Fruit fly (Drosophila melanogaster) whole organism, embryonic: ENCODE measurements around the gene Src64B.

Source experiments
- B-H2 ChIP-seq: fragments of 200-800 bp; sonication (Bioruptor generic); optimal IDR thresholded peaks from 2 replicates; lab custom pipeline; 2018; ENCODE audit warnings: missing biosample characterization, mild to moderate bottlenecking, missing genetic modification characterization
- Bgb ChIP-seq: fragments of 200-800 bp; sonication (Bioruptor generic); IDR thresholded peaks from 2 replicates; pipeline ENCODE4 v1.3.6; 2022; ENCODE audit warnings: missing biosample characterization, missing genetic modification characterization; ENCODE audit not compliant: partially characterized antibody
- CG10959 ChIP-seq: fragments of 200-800 bp; sonication (Bioruptor generic); IDR thresholded peaks from 2 replicates; pipeline ENCODE4 v1.3.6; 2022; ENCODE audit warnings: missing biosample characterization, missing genetic modification characterization
- CG11723 ChIP-seq: fragments of 200-800 bp; sonication (Bioruptor generic); optimal IDR thresholded peaks from 2 replicates; lab custom pipeline; 2017; ENCODE audit warnings: missing biosample characterization, mild to moderate bottlenecking, missing genetic modification characterization
- CG15514 ChIP-seq: fragments of 200-800 bp; sonication (Bioruptor generic); optimal IDR thresholded peaks from 3 replicates; lab custom pipeline; 2017; ENCODE audit warnings: missing biosample characterization, missing genetic modification characterization, mild to moderate bottlenecking, moderate library complexity, missing genetic modification reagents
- CG17359 ChIP-seq: fragments of 200-800 bp; sonication (Bioruptor generic); optimal IDR thresholded peaks from 3 replicates; lab custom pipeline; 2018; ENCODE audit warnings: missing biosample characterization, mild to moderate bottlenecking, missing genetic modification characterization, moderate library complexity
- CG17802 ChIP-seq: fragments of 200-800 bp; sonication (Bioruptor generic); optimal IDR thresholded peaks from 2 replicates; lab custom pipeline; 2018; ENCODE audit warnings: missing biosample characterization, mild to moderate bottlenecking, missing genetic modification characterization, moderate library complexity
- CG18619 ChIP-seq: fragments of 200-800 bp; sonication (Bioruptor generic); optimal IDR thresholded peaks from 3 replicates; lab custom pipeline; 2017; ENCODE audit warnings: missing biosample characterization, mild to moderate bottlenecking, missing genetic modification characterization
- CG2199 ChIP-seq: fragments of 200-800 bp; sonication (Bioruptor generic); IDR thresholded peaks from 3 replicates; pipeline ENCODE4 v1.3.6; 2022; ENCODE audit warnings: missing biosample characterization, missing genetic modification characterization
- CG33557 ChIP-seq: fragments of 200-800 bp; sonication (Bioruptor generic); optimal IDR thresholded peaks from 2 replicates; lab custom pipeline; 2019; ENCODE audit warnings: missing biosample characterization, mild to moderate bottlenecking, missing genetic modification characterization, moderate library complexity
- CG5245 ChIP-seq: fragments of 200-800 bp; sonication (Bioruptor generic); optimal IDR thresholded peaks from 3 replicates; lab custom pipeline; 2016; ENCODE audit warnings: missing biosample characterization, missing genetic modification characterization
- CG9727 ChIP-seq: fragments of 200-800 bp; sonication (Bioruptor generic); optimal IDR thresholded peaks from 3 replicates; lab custom pipeline; 2017; ENCODE audit warnings: missing biosample characterization, mild to moderate bottlenecking, missing genetic modification characterization
- CTCF ChIP-seq: fragments of 200-800 bp; sonication (Bioruptor generic); optimal IDR thresholded peaks from 2 replicates; lab custom pipeline; 2017; ENCODE audit warnings: missing biosample characterization, mild to moderate bottlenecking, missing genetic modification characterization, moderate library complexity
- Chrac-16 ChIP-seq: fragments of 200-800 bp; sonication (Bioruptor generic); optimal IDR thresholded peaks from 3 replicates; lab custom pipeline; 2016; ENCODE audit warnings: missing biosample characterization, missing genetic modification characterization
- Drgx ChIP-seq: fragments of 200-800 bp; sonication (Bioruptor generic); IDR thresholded peaks from 2 replicates; pipeline ENCODE4 v1.3.6; 2022; ENCODE audit warnings: missing biosample characterization, missing genetic modification characterization
- Ets97D ChIP-seq: fragments of 200-800 bp; sonication (Bioruptor generic); optimal IDR thresholded peaks from 3 replicates; lab custom pipeline; 2016; ENCODE audit warnings: missing biosample characterization, missing genetic modification characterization
- H15 ChIP-seq: fragments of 200-800 bp; sonication (Bioruptor generic); IDR thresholded peaks from 3 replicates; pipeline ENCODE4 v1.3.6; 2022; ENCODE audit warnings: missing biosample characterization, missing genetic modification characterization
- MBD-R2 ChIP-seq: fragments of 200-800 bp; sonication (Bioruptor generic); IDR thresholded peaks from 2 replicates; pipeline ENCODE4 v1.3.6; 2022; ENCODE audit warnings: missing biosample characterization, missing genetic modification characterization
- Mes4 ChIP-seq: fragments of 200-800 bp; sonication (Bioruptor generic); optimal IDR thresholded peaks from 2 replicates; lab custom pipeline; 2016; ENCODE audit warnings: missing biosample characterization, missing genetic modification characterization
- Myb ChIP-seq: fragments of 200-800 bp; sonication (Bioruptor generic); optimal IDR thresholded peaks from 2 replicates; lab custom pipeline; 2016; ENCODE audit warnings: missing biosample characterization, missing genetic modification characterization
- NC2α ChIP-seq: fragments of 200-800 bp; sonication (Bioruptor generic); optimal IDR thresholded peaks from 2 replicates; lab custom pipeline; 2016; ENCODE audit warnings: missing biosample characterization, missing genetic modification characterization
- Nf-YA ChIP-seq: fragments of 200-800 bp; sonication (Bioruptor generic); IDR thresholded peaks from 2 replicates; pipeline ENCODE4 v1.3.6; 2022; ENCODE audit warnings: missing biosample characterization, missing genetic modification characterization
- Trl ChIP-seq, 3 experiments: fragments of >200 bp in 2 of 3; fragments of 200-800 bp in 1 of 3; sonication (Bioruptor generic) in 1 of 3; optimal IDR thresholded peaks; 2 replicates in 1 of 3; 3 replicates in 2 of 3; lab custom pipeline; 2016 to 2017; ENCODE audit warnings: missing biosample characterization in 1 of 3, missing genetic modification characterization in 1 of 3
- Xbp1 ChIP-seq: fragments of 200-800 bp; sonication (Bioruptor generic); optimal IDR thresholded peaks from 3 replicates; lab custom pipeline; 2016; ENCODE audit warnings: missing biosample characterization, mild to moderate bottlenecking, missing genetic modification characterization
- amos ChIP-seq: fragments of 200-800 bp; sonication (Bioruptor generic); IDR thresholded peaks from 2 replicates; pipeline ENCODE4 v1.3.6; 2022; ENCODE audit warnings: missing biosample characterization, missing genetic modification characterization; ENCODE audit not compliant: partially characterized antibody
- bab2 ChIP-seq: fragments of 200-800 bp; sonication (Bioruptor generic); optimal IDR thresholded peaks from 2 replicates; lab custom pipeline; 2016; ENCODE audit warnings: missing biosample characterization, missing genetic modification characterization
- chif ChIP-seq, 2 experiments: fragments of 200-800 bp; sonication (Bioruptor generic); optimal IDR thresholded peaks; 3 replicates each; lab custom pipeline; 2016; ENCODE audit warnings: missing biosample characterization in 2 of 2, missing genetic modification characterization in 2 of 2
- chinmo ChIP-seq: fragments of 200-800 bp; sonication (Bioruptor generic); IDR thresholded peaks from 4 replicates; pipeline ENCODE4 v1.3.6; 2022; ENCODE audit warnings: missing biosample characterization, missing genetic modification characterization; ENCODE audit not compliant: partially characterized antibody
- cwo ChIP-seq: fragments of 200-800 bp; sonication (Bioruptor generic); optimal IDR thresholded peaks from 3 replicates; lab custom pipeline; 2017; ENCODE audit warnings: missing biosample characterization, missing genetic modification characterization, mild to moderate bottlenecking, moderate library complexity, missing genetic modification reagents
- exex ChIP-seq: fragments of 200-800 bp; sonication (Bioruptor generic); optimal IDR thresholded peaks from 4 replicates; lab custom pipeline; 2018; ENCODE audit warnings: missing biosample characterization, mild to moderate bottlenecking, missing genetic modification characterization, moderate library complexity
- fd64A ChIP-seq: fragments of 200-800 bp; sonication (Bioruptor generic); optimal IDR thresholded peaks from 3 replicates; lab custom pipeline; 2018; ENCODE audit warnings: missing biosample characterization, mild to moderate bottlenecking, missing genetic modification characterization
- gce ChIP-seq: fragments of 200-800 bp; sonication (Bioruptor generic); IDR thresholded peaks from 3 replicates; pipeline ENCODE4 v1.3.6; 2022; ENCODE audit warnings: missing biosample characterization, missing genetic modification characterization
- gfzf ChIP-seq: fragments of 200-800 bp; sonication (Bioruptor generic); optimal IDR thresholded peaks from 2 replicates; lab custom pipeline; 2016; ENCODE audit warnings: missing biosample characterization, mild to moderate bottlenecking, missing genetic modification characterization, moderate library complexity
- grau ChIP-seq: fragments of 200-800 bp; optimal IDR thresholded peaks from 3 replicates; lab custom pipeline; 2019; ENCODE audit warnings: missing biosample characterization, mild to moderate bottlenecking, missing genetic modification characterization, moderate library complexity
- gro ChIP-seq: fragments of 200-800 bp; sonication (Bioruptor generic); optimal IDR thresholded peaks from 2 replicates; lab custom pipeline; 2016; ENCODE audit warnings: missing biosample characterization, missing genetic modification characterization
- kni ChIP-seq: fragments of 200-800 bp; sonication (Bioruptor generic); optimal IDR thresholded peaks from 3 replicates; lab custom pipeline; 2017; ENCODE audit warnings: mild to moderate bottlenecking, missing biosample characterization, missing genetic modification reagents, missing genetic modification characterization
- mirr ChIP-seq: fragments of 200-800 bp; sonication (Bioruptor generic); optimal IDR thresholded peaks from 3 replicates; lab custom pipeline; 2018; ENCODE audit warnings: missing biosample characterization, mild to moderate bottlenecking, missing genetic modification characterization
- nerfin-1 ChIP-seq: fragments of 200-800 bp; sonication (Bioruptor generic); optimal IDR thresholded peaks from 3 replicates; lab custom pipeline; 2019; ENCODE audit warnings: missing biosample characterization, mild to moderate bottlenecking, missing genetic modification characterization, moderate library complexity
- nom ChIP-seq: fragments of 200-800 bp; sonication (Bioruptor generic); optimal IDR thresholded peaks from 2 replicates; lab custom pipeline; 2017; ENCODE audit warnings: missing biosample characterization, missing genetic modification characterization, mild to moderate bottlenecking, moderate library complexity, missing genetic modification reagents
- oc ChIP-seq: fragments of 200-800 bp; sonication (Bioruptor generic); optimal IDR thresholded peaks from 2 replicates; lab custom pipeline; 2018; ENCODE audit warnings: missing biosample characterization, mild to moderate bottlenecking, missing genetic modification characterization, moderate library complexity
- org-1 ChIP-seq: fragments of 200-800 bp; sonication (Bioruptor generic); optimal IDR thresholded peaks from 2 replicates; lab custom pipeline; 2017; ENCODE audit warnings: missing biosample characterization, missing genetic modification characterization
- pb ChIP-seq: fragments of 200-800 bp; sonication (Bioruptor generic); optimal IDR thresholded peaks from 3 replicates; lab custom pipeline; 2016; ENCODE audit warnings: missing biosample characterization, missing genetic modification characterization
- peb ChIP-seq: fragments of 200-800 bp; sonication (Bioruptor generic); IDR thresholded peaks from 2 replicates; pipeline ENCODE4 v1.3.6; 2022; ENCODE audit warnings: missing biosample characterization, missing genetic modification characterization
- pfk ChIP-seq: fragments of 200-800 bp; sonication (Bioruptor generic); optimal IDR thresholded peaks from 2 replicates; lab custom pipeline; 2018; ENCODE audit warnings: missing biosample characterization, mild to moderate bottlenecking, missing genetic modification characterization, moderate library complexity
- salm ChIP-seq: fragments of 200-800 bp; sonication (Bioruptor generic); optimal IDR thresholded peaks from 2 replicates; lab custom pipeline; 2018; ENCODE audit warnings: missing biosample characterization, mild to moderate bottlenecking, missing genetic modification characterization
- seq ChIP-seq: fragments of 200-800 bp; sonication (Bioruptor generic); IDR thresholded peaks from 2 replicates; pipeline ENCODE4 v1.3.6; 2022; ENCODE audit warnings: missing biosample characterization, missing genetic modification characterization
- stc ChIP-seq: fragments of 200-800 bp; sonication (Bioruptor generic); IDR thresholded peaks from 2 replicates; pipeline ENCODE4 v1.3.6; 2022; ENCODE audit warnings: missing biosample characterization, missing genetic modification characterization
- tgo ChIP-seq: fragments of 200-800 bp; sonication (Bioruptor generic); IDR thresholded peaks from 3 replicates; pipeline ENCODE4 v1.3.6; 2022; ENCODE audit warnings: missing biosample characterization, missing genetic modification characterization

Src64B gene

dm6 chr3L:4625387-4626386 is at the start of gene Src64B (continued):
- TF ChIP-seq Xbp1 (GFP tag; lab: Kevin White, UChicago) (no peak), kni (GFP tag; lab: Kevin White, UChicago) (peak; percentile 75), exex (tag; lab: Kevin White, UChicago) (no peak), mirr (GFP tag; lab: Kevin White, UChicago) (peak; percentile 37), gce (GFP tag; lab: Robert Waterston, UW) (no peak), CG18619 (GFP tag; lab: Kevin White, UChicago) (no peak), NC2α (no peak), CG10959 (no peak), fd64A (GFP tag; lab: Kevin White, UChicago) (peak; percentile 62), CG17359 (no peak), CG17802 (tag; lab: Kevin White, UChicago) (no peak), MBD-R2 (GFP tag; lab: Robert Waterston, UW) (peak; percentile 37; the same call in 1 of the 2 replicates), Myb (peak; percentile 20), Bgb (GFP tag; lab: Robert Waterston, UW) (peak; percentile 78), oc (tag; lab: Kevin White, UChicago) (no peak), CG11723 (peak; percentile 9), org-1 (GFP tag; lab: Kevin White, UChicago) (no peak), nerfin-1 (tag; lab: Kevin White, UChicago) (peak; percentile 77), chinmo (GFP tag; lab: Robert Waterston, UW) (peak; percentile 92), pb (GFP tag; lab: Kevin White, UChicago) (no peak), CTCF (peak; percentile 29), peb (GFP tag; lab: Robert Waterston, UW) (no peak), tgo (GFP tag; lab: Robert Waterston, UW) (no peak), pfk (GFP tag; lab: Kevin White, UChicago) (no peak), gfzf (GFP tag; lab: Kevin White, UChicago) (peak; percentile 38), amos (GFP tag; lab: Robert Waterston, UW) (peak; percentile 82), grau (tag; lab: Kevin White, UChicago) (peak; percentile 38), Chrac-16 (GFP tag; lab: Kevin White, UChicago) (no peak), Nf-YA (GFP tag; lab: Robert Waterston, UW) (no peak), cwo (GFP tag; lab: Kevin White, UChicago) (no peak), stc (GFP tag; lab: Robert Waterston, UW) (no peak), Trl (optimal IDR thresholded peaks at IDR 0.05; lab: Kevin White, UChicago) (peak; percentile 47 to 74), Trl (GFP tag; optimal IDR thresholded peaks at IDR 0.05; lab: Kevin White, UChicago) (no peak), H15 (GFP tag; lab: Robert Waterston, UW) (no peak), chif (GFP tag; optimal IDR thresholded peaks at IDR 0.05; lab: Kevin White, UChicago) (no peak), Drgx (GFP tag; lab: Robert Waterston, UW) (peak; percentile 27; the same call in 1 of the 2 replicates), gro (GFP tag; lab: Kevin White, UChicago) (peak; percentile 65), seq (GFP tag; lab: Robert Waterston, UW) (peak; percentile 42; the same call in 1 of the 2 replicates), CG5245 (GFP tag; lab: Kevin White, UChicago) (no peak), CG9727 (no peak), nom (GFP tag; lab: Kevin White, UChicago) (peak; percentile 54), CG2199 (GFP tag; lab: Robert Waterston, UW) (peak; percentile 76; the same call in 2 of the 3 replicates), B-H2 (GFP tag; lab: Kevin White, UChicago) (peak; percentile 18), CG33557 (GFP tag; lab: Kevin White, UChicago) (peak; percentile 18), CG15514 (GFP tag; lab: Kevin White, UChicago) (peak; percentile 54), Ets97D (GFP tag; lab: Kevin White, UChicago) (peak; percentile 35), bab2 (no peak), Mes4 (GFP tag; lab: Kevin White, UChicago) (no peak), salm (tag; lab: Kevin White, UChicago) (no peak)
